Fruit fly (Drosophila melanogaster) whole organism, larva: ENCODE measurements around the gene CG4709.

Experiments
- noc ChIP-seq: fragments of 200-800 bp; sonication (Bioruptor generic); optimal IDR thresholded peaks from 3 replicates; lab custom pipeline; 2019; ENCODE audit warnings: missing biosample characterization, mild to moderate bottlenecking, missing genetic modification characterization, moderate library complexity

CG4709 gene

dm6 chr2L:9954119-9954518, at the start of gene CG4709, which contains the start of gene CG13126:
Gene CG4709 (plus strand): TSS chr2L:9954325.
Gene CG13126 (minus strand): TSS chr2L:9954181.
- TF ChIP-seq noc = peak; percentile 95

dm6 chr2L:9906641-9907040, 47.5 kb upstream of the CG4709 start:
- no peak for TF ChIP-seq noc

dm6 chr2L:9907320-9908256, 46.5 kb upstream of the CG4709 start:
- no peak for TF ChIP-seq noc

dm6 chr2L:9908468-9908967, 45.6 kb upstream of the CG4709 start, which contains the start of gene CG13124:
Gene CG13124 (minus strand): TSS chr2L:9908633.
- TF ChIP-seq noc = no peak

- TF ChIP-seq noc = peak; percentile 25
Observed at dm6 chr2L:9911783-9912182, 42.3 kb upstream of the CG4709 start.

- no peak for TF ChIP-seq noc
Observed at dm6 chr2L:9912570-9913260, 41.4 kb upstream of the CG4709 start, which contains the start of the genes Etl1 and Srp54. Gene Etl1 (minus strand): TSS chr2L:9912608. Gene Srp54 (plus strand): TSS chr2L:9912911.

dm6 chr2L:9915011-9915850, 38.9 kb upstream of the CG4709 start, which contains the start of gene yip2:
Gene yip2 (plus strand): TSS chr2L:9915253.
- TF ChIP-seq noc = peak; percentile 70

- TF ChIP-seq noc = peak; percentile 68
Observed at dm6 chr2L:9918020-9918959, 35.8 kb upstream of the CG4709 start, which contains the start of the genes CG5885 and CG4598. Gene CG5885 (minus strand): TSS chr2L:9918330. Gene CG4598 (plus strand): TSS chr2L:9918618.

- TF ChIP-seq noc = no peak
Observed at dm6 chr2L:9919218-9919617, 34.9 kb upstream of the CG4709 start.

dm6 chr2L:9919949-9920348, 34.2 kb upstream of the CG4709 start, which contains the start of gene CG4594:
Gene CG4594 (plus strand): TSS chr2L:9920160.
- TF ChIP-seq noc = no peak

- no peak for TF ChIP-seq noc
Observed at dm6 chr2L:9921401-9921800, 32.7 kb upstream of the CG4709 start, which contains the start of gene CG4592. Gene CG4592 (plus strand): TSS chr2L:9921633.

- no peak for TF ChIP-seq noc
Observed at dm6 chr2L:9924765-9925164, 29.4 kb upstream of the CG4709 start, which contains the start of the genes TbCMF46 and CG42366. Gene TbCMF46 (minus strand): TSS chr2L:9924865. Gene CG42366 (plus strand): TSS chr2L:9925161.

dm6 chr2L:9930280-9930679, 23.8 kb upstream of the CG4709 start, which contains the start of gene CG42367:
Gene CG42367 (plus strand): TSS chr2L:9930580.
- no peak for TF ChIP-seq noc

dm6 chr2L:9933063-9933462, 21.1 kb upstream of the CG4709 start, which contains the start of gene Cpr30F:
Gene Cpr30F (minus strand): TSS chr2L:9933163.
- no peak for TF ChIP-seq noc
